Worm (Caenorhabditis elegans) whole organism, L1 larva: Measurements from ENCODE around the gene clec-228.
A peak's percentile ranks its signal among the peaks of the same experiment; 100 is the strongest.

Source experiments
- ama-1 ChIP-seq: fragments of 150-350 bp; optimal IDR thresholded peaks from 2 replicates; lab custom pipeline; 2014
- elt-2 ChIP-seq: sonication (generic microtip); optimal IDR thresholded peaks from 2 replicates; lab custom pipeline; 2016; ENCODE audit warnings: missing genetic modification characterization, mild to moderate bottlenecking, inconsistent platforms, missing compliant biosample characterization, missing genetic modification reagents
- jun-1 ChIP-seq: fragments of 150-350 bp; optimal IDR thresholded peaks from 2 replicates; lab custom pipeline; 2014; ENCODE audit warnings: missing biosample characterization, missing genetic modification reagents, missing genetic modification characterization
- lin-39 ChIP-seq: fragments of 150-350 bp; optimal IDR thresholded peaks from 2 replicates; lab custom pipeline; 2014; ENCODE audit warnings: missing biosample characterization, missing genetic modification reagents, missing genetic modification characterization
- lsy-2 ChIP-seq, 2 experiments: fragments of 150-350 bp; optimal IDR thresholded peaks; 2 replicates each; lab custom pipeline; 2014; ENCODE audit warnings: missing biosample characterization in 2 of 2, missing genetic modification characterization in 2 of 2
- nhr-76 ChIP-seq: sonication (generic microtip); optimal IDR thresholded peaks from 2 replicates; lab custom pipeline; 2017; ENCODE audit warnings: missing biosample characterization, missing genetic modification characterization
- nhr-84 ChIP-seq: sonication (generic microtip); optimal IDR thresholded peaks from 2 replicates; lab custom pipeline; 2017; ENCODE audit warnings: missing biosample characterization, missing genetic modification characterization
- nhr-85 ChIP-seq: sonication (generic microtip); peaks from one replicate; lab custom pipeline; 2016; ENCODE audit warnings: missing genetic modification characterization, inconsistent platforms, missing compliant biosample characterization
- pax-3 ChIP-seq: fragments of 200-800 bp; sonication (Bioruptor generic); optimal IDR thresholded peaks from 2 replicates; lab custom pipeline; 2018; ENCODE audit warnings: mild to moderate bottlenecking, missing genetic modification characterization, moderate library complexity, missing compliant biosample characterization
- skn-1 ChIP-seq: fragments of 150-350 bp; optimal IDR thresholded peaks from 2 replicates; lab custom pipeline; 2014; ENCODE audit warnings: missing biosample characterization, missing genetic modification characterization
- unc-30 ChIP-seq: sonication (generic microtip); optimal IDR thresholded peaks from 2 replicates; lab custom pipeline; 2017; ENCODE audit warnings: missing biosample characterization, missing genetic modification characterization
- unc-62 ChIP-seq: fragments of 150-350 bp; optimal IDR thresholded peaks from 2 replicates; lab custom pipeline; 2014; ENCODE audit warnings: missing biosample characterization, missing genetic modification reagents, missing genetic modification characterization
- ztf-11 ChIP-seq, 2 experiments: sonication (generic microtip); optimal IDR thresholded peaks; 2 replicates each; lab custom pipeline; 2016 to 2017; ENCODE audit warnings: missing genetic modification characterization in 2 of 2, missing biosample characterization in 1 of 2, missing compliant biosample characterization in 1 of 2

DNA sequence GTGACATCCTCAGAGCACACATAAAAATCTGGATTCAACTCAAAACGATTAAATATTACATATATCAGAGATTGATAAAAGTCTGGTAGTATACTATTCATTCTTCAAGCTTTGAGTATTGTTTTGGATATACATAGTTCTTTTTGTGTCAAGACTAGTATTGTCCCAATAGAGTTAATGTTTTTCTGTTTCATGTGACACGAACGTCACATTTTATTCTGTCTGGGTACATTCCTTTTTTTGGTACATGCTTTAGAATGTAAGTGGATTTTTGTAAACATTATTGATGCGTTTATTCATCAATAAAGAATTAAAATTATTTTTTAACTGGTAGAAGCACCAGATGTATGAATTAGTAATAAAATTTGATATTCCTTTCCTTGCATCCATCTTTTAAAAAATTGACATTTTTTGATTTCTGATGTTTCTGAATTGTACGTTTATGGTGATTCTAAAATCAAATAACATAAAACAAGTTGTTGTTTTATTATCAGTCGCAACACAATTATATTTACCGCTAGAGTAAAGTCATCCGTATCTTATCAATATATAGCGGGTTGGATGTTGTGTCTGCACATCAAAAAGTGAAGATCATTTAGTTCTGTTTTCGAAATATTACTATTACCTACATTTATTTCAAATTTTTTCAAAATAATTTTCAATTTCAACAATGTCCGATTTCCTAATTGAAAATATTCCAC, 23.3 kb downstream of the clec-228 start, which contains the start of the genes srt-22 and nhr-246:
- TF ChIP-seq jun-1 (tag; lab: Kevin White, UChicago) (no peak), skn-1 (no peak), nhr-84 (tag; lab: Kevin White, UChicago) (no peak), ama-1 (lab: Kevin White, UChicago) (no peak), nhr-76 (tag; lab: Kevin White, UChicago) (no peak), unc-30 (tag; lab: Kevin White, UChicago) (no peak), unc-62 (GFP tag; lab: Kevin White, UChicago) (no peak), nhr-85 (tag; lab: Kevin White, UChicago) (no peak), ztf-11 (tag; optimal IDR thresholded peaks at IDR 0.05; lab: Kevin White, UChicago) (no peak), pax-3 (no peak), lin-39 (tag; lab: Kevin White, UChicago) (no peak), lsy-2 (tag; optimal IDR thresholded peaks at IDR 0.05; lab: Kevin White, UChicago) (no peak), elt-2 (tag; lab: Kevin White, UChicago) (peak; percentile 11)
